Fruit fly (Drosophila melanogaster) whole organism, pupa: Measurements from ENCODE around the gene UbcE2H.

Experiments used
- CG10348 ChIP-seq: fragments of 200-800 bp; sonication (Bioruptor generic); IDR thresholded peaks from 2 replicates; pipeline ENCODE4 v1.3.6; 2022; ENCODE audit warnings: missing biosample characterization, missing genetic modification characterization
- CG12605 ChIP-seq: fragments of 200-800 bp; sonication (Bioruptor generic); IDR thresholded peaks from 2 replicates; pipeline ENCODE4 v1.3.6; 2022; ENCODE audit warnings: missing biosample characterization, missing genetic modification characterization
- CG13204 ChIP-seq: fragments of 200-800 bp; sonication (Bioruptor generic); optimal IDR thresholded peaks from 2 replicates; lab custom pipeline; 2018; ENCODE audit warnings: missing biosample characterization, mild to moderate bottlenecking, missing genetic modification characterization, moderate library complexity
- CG14655 ChIP-seq: fragments of 200-800 bp; sonication (Bioruptor generic); optimal IDR thresholded peaks from 3 replicates; lab custom pipeline; 2017; ENCODE audit warnings: mild to moderate bottlenecking, missing biosample characterization, missing genetic modification reagents, missing genetic modification characterization
- CG15710 ChIP-seq: fragments of 200-800 bp; sonication (Bioruptor generic); optimal IDR thresholded peaks from 2 replicates; lab custom pipeline; 2018; ENCODE audit warnings: missing biosample characterization, mild to moderate bottlenecking, missing genetic modification characterization, moderate library complexity
- CG17806 ChIP-seq: fragments of 200-800 bp; sonication (Bioruptor generic); optimal IDR thresholded peaks from 2 replicates; lab custom pipeline; 2018; ENCODE audit warnings: missing biosample characterization, mild to moderate bottlenecking, missing genetic modification characterization, moderate library complexity
- CG32121 ChIP-seq: fragments of 200-800 bp; sonication (Bioruptor generic); IDR thresholded peaks from 2 replicates; pipeline ENCODE4 v1.3.6; 2022; ENCODE audit warnings: missing biosample characterization, missing genetic modification characterization
- CG34367 ChIP-seq: fragments of 200-800 bp; sonication (Bioruptor generic); optimal IDR thresholded peaks from 2 replicates; lab custom pipeline; 2018; ENCODE audit warnings: missing biosample characterization, mild to moderate bottlenecking, missing genetic modification characterization
- CG4496 ChIP-seq: fragments of 200-800 bp; sonication (Bioruptor generic); IDR thresholded peaks from 3 replicates; pipeline ENCODE4 v1.3.6; 2022; ENCODE audit warnings: missing biosample characterization, missing genetic modification characterization
- CG8159 ChIP-seq: fragments of 200-800 bp; sonication (Bioruptor generic); optimal IDR thresholded peaks from 3 replicates; lab custom pipeline; 2018; ENCODE audit warnings: missing biosample characterization, mild to moderate bottlenecking, missing genetic modification characterization, moderate library complexity
- CG8301 ChIP-seq: fragments of 200-800 bp; sonication (Bioruptor generic); optimal IDR thresholded peaks from 2 replicates; lab custom pipeline; 2018; ENCODE audit warnings: missing biosample characterization, mild to moderate bottlenecking, missing genetic modification characterization
- CG9948 ChIP-seq: fragments of 200-800 bp; sonication (Bioruptor generic); optimal IDR thresholded peaks from 2 replicates; lab custom pipeline; 2018; ENCODE audit warnings: missing biosample characterization, mild to moderate bottlenecking, missing genetic modification characterization, moderate library complexity
- D1 ChIP-seq: fragments of 200-800 bp; sonication (Bioruptor generic); optimal IDR thresholded peaks from 2 replicates; lab custom pipeline; 2018; ENCODE audit warnings: missing biosample characterization, mild to moderate bottlenecking, missing genetic modification characterization, moderate library complexity
- EcR ChIP-seq: fragments of 200-800 bp; sonication (Bioruptor generic); optimal IDR thresholded peaks from 3 replicates; lab custom pipeline; 2019; ENCODE audit warnings: missing biosample characterization, missing genetic modification characterization, mild to moderate bottlenecking, moderate library complexity, missing genetic modification reagents
- Ets98B ChIP-seq: fragments of 200-800 bp; sonication (Bioruptor generic); IDR thresholded peaks from 2 replicates; pipeline ENCODE4 v1.3.6; 2022; ENCODE audit warnings: missing biosample characterization, missing genetic modification characterization
- Pif1A ChIP-seq: fragments of 200-800 bp; sonication (Bioruptor generic); optimal IDR thresholded peaks from 3 replicates; lab custom pipeline; 2016; ENCODE audit warnings: missing biosample characterization, missing genetic modification characterization
- Pif1B ChIP-seq: fragments of 200-800 bp; sonication (Bioruptor generic); optimal IDR thresholded peaks from 3 replicates; lab custom pipeline; 2016; ENCODE audit warnings: missing biosample characterization, missing genetic modification characterization
- Snoo ChIP-seq: fragments of 200-800 bp; sonication (Bioruptor generic); optimal IDR thresholded peaks from 3 replicates; lab custom pipeline; 2017; ENCODE audit warnings: missing biosample characterization, mild to moderate bottlenecking, missing genetic modification characterization, inconsistent platforms
- fd96Ca ChIP-seq: fragments of 200-800 bp; sonication (Bioruptor generic); IDR thresholded peaks from 3 replicates; pipeline ENCODE4 v1.3.6; 2022; ENCODE audit warnings: missing biosample characterization, missing genetic modification characterization
- gl ChIP-seq: fragments of 200-800 bp; sonication (Bioruptor generic); optimal IDR thresholded peaks from 2 replicates; lab custom pipeline; 2018; ENCODE audit warnings: missing biosample characterization, mild to moderate bottlenecking, missing genetic modification characterization
- rn ChIP-seq: fragments of 200-800 bp; sonication (Bioruptor generic); IDR thresholded peaks from 2 replicates; pipeline ENCODE4 v1.3.6; 2022; ENCODE audit warnings: missing biosample characterization, missing genetic modification characterization

Gene UbcE2H

dm6 chrX:8128133-8128532, 34.3 kb upstream of the UbcE2H start:
- no peak for TF ChIP-seq CG4496 (GFP tag; lab: Robert Waterston, UW)
- TF ChIP-seq CG10348 (GFP tag; lab: Robert Waterston, UW), result no peak
- TF ChIP-seq CG15710 (tag; lab: Kevin White, UChicago), result no peak
- TF ChIP-seq CG14655 (GFP tag; lab: Kevin White, UChicago), result no peak
- no peak for TF ChIP-seq Ets98B (GFP tag; lab: Robert Waterston, UW)
- TF ChIP-seq CG17806 (tag; lab: Kevin White, UChicago), result no peak
- no peak for TF ChIP-seq Snoo (tag; lab: Kevin White, UChicago)
- no peak for TF ChIP-seq gl (tag; lab: Kevin White, UChicago)
- TF ChIP-seq CG8159 (tag; lab: Kevin White, UChicago), result no peak
- no peak for TF ChIP-seq D1 (tag; lab: Kevin White, UChicago)
- TF ChIP-seq CG34367 (tag; lab: Kevin White, UChicago), result no peak
- no peak for TF ChIP-seq fd96Ca (GFP tag; lab: Robert Waterston, UW)
- TF ChIP-seq EcR (GFP tag; lab: Kevin White, UChicago), result no peak
- no peak for TF ChIP-seq Pif1A (GFP tag; lab: Kevin White, UChicago)
- no peak for TF ChIP-seq Pif1B (GFP tag; lab: Kevin White, UChicago)
- no peak for TF ChIP-seq CG9948 (tag; lab: Kevin White, UChicago)
- TF ChIP-seq CG8301, result no peak
- TF ChIP-seq CG13204 (GFP tag; lab: Kevin White, UChicago), result no peak
- no peak for TF ChIP-seq rn (GFP tag; lab: Robert Waterston, UW)

- TF ChIP-seq fd96Ca (GFP tag; lab: Robert Waterston, UW) (peak; percentile 42; the same call in 1 of the 3 replicates), CG9948 (tag; lab: Kevin White, UChicago) (no peak), CG10348 (GFP tag; lab: Robert Waterston, UW) (no peak), CG8159 (tag; lab: Kevin White, UChicago) (no peak), CG13204 (GFP tag; lab: Kevin White, UChicago) (no peak), Ets98B (GFP tag; lab: Robert Waterston, UW) (peak; percentile 30), CG8301 (peak; percentile 28)
These were observed 32.3 kb upstream of the UbcE2H start for dm6 chrX:8126149-8126548.

- no peak for TF ChIP-seq CG8159 (tag; lab: Kevin White, UChicago)
- TF ChIP-seq CG9948 (tag; lab: Kevin White, UChicago), result no peak
- no peak for TF ChIP-seq EcR (GFP tag; lab: Kevin White, UChicago)
- TF ChIP-seq Pif1B (GFP tag; lab: Kevin White, UChicago), result no peak
- no peak for TF ChIP-seq CG34367 (tag; lab: Kevin White, UChicago)
- no peak for TF ChIP-seq Pif1A (GFP tag; lab: Kevin White, UChicago)
- no peak for TF ChIP-seq gl (tag; lab: Kevin White, UChicago)
- no peak for TF ChIP-seq CG10348 (GFP tag; lab: Robert Waterston, UW)
- TF ChIP-seq CG32121 (GFP tag; lab: Robert Waterston, UW), result peak; percentile 24; the same call in 1 of the 2 replicates
- TF ChIP-seq CG17806 (tag; lab: Kevin White, UChicago), result no peak
- no peak for TF ChIP-seq CG15710 (tag; lab: Kevin White, UChicago)
- TF ChIP-seq D1 (tag; lab: Kevin White, UChicago), result no peak
- TF ChIP-seq Ets98B (GFP tag; lab: Robert Waterston, UW), result 0 out of 2 replicates have a peak, but pooled peaks have one; percentile 13
- TF ChIP-seq CG4496 (GFP tag; lab: Robert Waterston, UW), result 0 out of 3 replicates have a peak, but pooled peaks have one; percentile 37
- no peak for TF ChIP-seq Snoo (tag; lab: Kevin White, UChicago)
- TF ChIP-seq CG13204 (GFP tag; lab: Kevin White, UChicago), result no peak
- no peak for TF ChIP-seq CG12605 (GFP tag; lab: Robert Waterston, UW)
- peak; percentile 45 for TF ChIP-seq CG14655 (GFP tag; lab: Kevin White, UChicago)
- peak; percentile 8 for TF ChIP-seq CG8301
- 0 out of 2 replicates have a peak, but pooled peaks have one; percentile 15 for TF ChIP-seq rn (GFP tag; lab: Robert Waterston, UW)
- no peak for TF ChIP-seq fd96Ca (GFP tag; lab: Robert Waterston, UW)
These were observed 31.4 kb upstream of the UbcE2H start for dm6 chrX:8125224-8125649.

dm6 chrX:8122834-8123233, 29.0 kb upstream of the UbcE2H start:
- TF ChIP-seq Pif1B (GFP tag; lab: Kevin White, UChicago) (peak; percentile 49), CG4496 (GFP tag; lab: Robert Waterston, UW) (peak; percentile 60; the same call in 1 of the 3 replicates), CG32121 (GFP tag; lab: Robert Waterston, UW) (peak; percentile 62), CG9948 (tag; lab: Kevin White, UChicago) (peak; percentile 38), fd96Ca (GFP tag; lab: Robert Waterston, UW) (peak; percentile 57; the same call in 2 of the 3 replicates), D1 (tag; lab: Kevin White, UChicago) (no peak), CG17806 (tag; lab: Kevin White, UChicago) (peak; percentile 33), CG34367 (tag; lab: Kevin White, UChicago) (peak; percentile 21), CG10348 (GFP tag; lab: Robert Waterston, UW) (no peak), Pif1A (GFP tag; lab: Kevin White, UChicago) (peak; percentile 38), CG8159 (tag; lab: Kevin White, UChicago) (peak; percentile 50), CG12605 (GFP tag; lab: Robert Waterston, UW) (peak; percentile 18), EcR (GFP tag; lab: Kevin White, UChicago) (no peak), CG8301 (peak; percentile 65), gl (tag; lab: Kevin White, UChicago) (no peak), rn (GFP tag; lab: Robert Waterston, UW) (no peak), CG15710 (tag; lab: Kevin White, UChicago) (peak; percentile 38), CG14655 (GFP tag; lab: Kevin White, UChicago) (peak; percentile 66), Ets98B (GFP tag; lab: Robert Waterston, UW) (0 out of 2 replicates have a peak, but pooled peaks have one; percentile 40), Snoo (tag; lab: Kevin White, UChicago) (no peak), CG13204 (GFP tag; lab: Kevin White, UChicago) (no peak)
